Worm (Caenorhabditis elegans) whole organism, mixed stage, embryonic: ENCODE measurements around the gene aagr-1.

Experiments
- elt-1 ChIP-seq: sonication (generic microtip); optimal IDR thresholded peaks from 2 replicates; lab custom pipeline; 2017; ENCODE audit warnings: missing genetic modification characterization, mild to moderate bottlenecking, missing compliant biosample characterization, antibody characterized with exemption, moderate library complexity, borderline replicate concordance; ENCODE audit not compliant: insufficient read depth
- lsy-2 ChIP-seq: fragments of 150-350 bp; optimal IDR thresholded peaks from 2 replicates; lab custom pipeline; 2014; ENCODE audit warnings: missing biosample characterization, missing genetic modification characterization
- mep-1 ChIP-seq: fragments of 150-350 bp; optimal IDR thresholded peaks from 2 replicates; lab custom pipeline; 2017; ENCODE audit warnings: missing biosample characterization, missing genetic modification reagents, missing genetic modification characterization, inconsistent platforms
- nhr-237 ChIP-seq: fragments of 150-350 bp; optimal IDR thresholded peaks from 2 replicates; lab custom pipeline; 2014; ENCODE audit warnings: missing biosample characterization, missing genetic modification characterization
- sem-2 ChIP-seq: fragments of 200-800 bp; sonication (Bioruptor generic); optimal IDR thresholded peaks from 2 replicates; lab custom pipeline; 2018; ENCODE audit warnings: mild to moderate bottlenecking, missing genetic modification characterization, missing compliant biosample characterization
- unc-62 ChIP-seq: fragments of 150-350 bp; optimal IDR thresholded peaks from 2 replicates; lab custom pipeline; 2014; ENCODE audit warnings: missing biosample characterization, missing genetic modification reagents, missing genetic modification characterization

DNA sequence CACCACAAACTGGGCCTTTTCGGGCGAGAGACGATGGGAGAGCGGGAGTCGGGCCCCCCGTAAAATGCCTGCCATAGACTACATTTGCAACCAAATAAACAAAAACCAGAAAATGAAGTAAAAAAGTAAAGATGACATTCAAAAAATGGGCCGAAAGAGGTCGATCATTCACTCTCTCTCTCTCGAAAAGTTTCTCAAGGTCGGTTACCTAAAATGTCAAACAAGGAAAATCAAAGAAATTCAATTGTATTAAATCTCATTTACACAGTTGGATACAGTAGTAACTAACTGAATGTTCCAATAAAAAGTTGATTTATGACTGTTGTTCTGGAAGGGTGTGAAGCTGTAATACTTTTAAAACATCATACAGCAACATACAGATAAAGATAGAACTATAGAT is 47.5 kb upstream of the aagr-1 start:
- no peak for TF ChIP-seq nhr-237 (tag; lab: Kevin White, UChicago)
- no peak for TF ChIP-seq mep-1 (tag; lab: Kevin White, UChicago)
- TF ChIP-seq sem-2 (GFP tag; lab: Kevin White, UChicago) = no peak
- TF ChIP-seq unc-62 = no peak
- TF ChIP-seq lsy-2 (tag; lab: Kevin White, UChicago) = no peak
- no peak for TF ChIP-seq elt-1
